Worm (Caenorhabditis elegans): ENCODE data around the gene ZC443.4.

ce11 chrV:12800171-12800570 lies 19.5 kb downstream of the ZC443.4 start, which contains the start of gene ugt-3:
- TF ChIP-seq bed-1 (GFP tag; IDR thresholded peaks at IDR 0.05) (no peak), snpc-4 (GFP tag; optimal IDR thresholded peaks at IDR 0.05) (no peak), snpc-4 (tag; optimal IDR thresholded peaks at IDR 0.05) (no peak), ztf-3 (GFP tag; optimal IDR thresholded peaks at IDR 0.05) (no peak), lsy-27 (tag; optimal IDR thresholded peaks at IDR 0.05; ENCODE audit: borderline replicate concordance, insufficient read depth) (no peak)
